Fruit fly (Drosophila melanogaster) whole organism, embryonic: Measurements from ENCODE around the gene CG46303.
A peak's percentile ranks its signal among the peaks of the same experiment; 100 is the strongest.

ENCODE experiments used
- Bteb2 ChIP-seq: fragments of 200-800 bp; sonication (Bioruptor generic); optimal IDR thresholded peaks from 2 replicates; lab custom pipeline; 2016; ENCODE audit warnings: missing biosample characterization, missing genetic modification characterization
- CG10267 ChIP-seq: fragments of 200-800 bp; sonication (Bioruptor generic); optimal IDR thresholded peaks from 2 replicates; lab custom pipeline; 2018; ENCODE audit warnings: missing biosample characterization, mild to moderate bottlenecking, missing genetic modification characterization, moderate library complexity
- CG10321 ChIP-seq: fragments of 200-800 bp; sonication (Bioruptor generic); IDR thresholded peaks from 2 replicates; pipeline ENCODE4 v1.3.6; 2022; ENCODE audit warnings: missing biosample characterization, missing genetic modification characterization
- CG11085 ChIP-seq: fragments of 200-800 bp; sonication (Bioruptor generic); IDR thresholded peaks from 2 replicates; pipeline ENCODE4 v1.3.6; 2022; ENCODE audit warnings: missing biosample characterization, missing genetic modification characterization
- CG11093 ChIP-seq: fragments of 200-800 bp; sonication (Bioruptor generic); IDR thresholded peaks from 3 replicates; pipeline ENCODE4 v1.3.6; 2022; ENCODE audit warnings: missing biosample characterization, missing genetic modification characterization
- CG12391 ChIP-seq: fragments of 200-800 bp; sonication (Bioruptor generic); optimal IDR thresholded peaks from 3 replicates; lab custom pipeline; 2018; ENCODE audit warnings: missing biosample characterization, mild to moderate bottlenecking, missing genetic modification characterization, moderate library complexity
- CG12659 ChIP-seq: fragments of 200-800 bp; sonication (Bioruptor generic); optimal IDR thresholded peaks from 3 replicates; lab custom pipeline; 2017; ENCODE audit warnings: mild to moderate bottlenecking, missing biosample characterization, missing genetic modification reagents, missing genetic modification characterization
- CG12744 ChIP-seq: fragments of 200-800 bp; sonication (Bioruptor generic); optimal IDR thresholded peaks from 2 replicates; lab custom pipeline; 2016; ENCODE audit warnings: missing biosample characterization, missing genetic modification characterization
- CG16779 ChIP-seq: fragments of 200-800 bp; sonication (Bioruptor generic); IDR thresholded peaks from 2 replicates; pipeline ENCODE4 v1.3.6; 2022; ENCODE audit warnings: missing biosample characterization, missing genetic modification characterization
- CG17385 ChIP-seq: fragments of 200-800 bp; sonication (Bioruptor generic); optimal IDR thresholded peaks from 3 replicates; lab custom pipeline; 2018; ENCODE audit warnings: missing biosample characterization, mild to moderate bottlenecking, missing genetic modification characterization
- CG18764 ChIP-seq: fragments of 200-800 bp; sonication (Bioruptor generic); optimal IDR thresholded peaks from 3 replicates; lab custom pipeline; 2016; ENCODE audit warnings: missing biosample characterization, missing genetic modification characterization
- CG2712 ChIP-seq: fragments of 200-800 bp; optimal IDR thresholded peaks from 3 replicates; lab custom pipeline; 2019; ENCODE audit warnings: missing biosample characterization, mild to moderate bottlenecking, missing genetic modification characterization, moderate library complexity
- CG31224 ChIP-seq: fragments of 200-800 bp; sonication (Bioruptor generic); IDR thresholded peaks from 2 replicates; pipeline ENCODE4 v1.3.6; 2022; ENCODE audit warnings: missing biosample characterization, missing genetic modification characterization
- CG31388 ChIP-seq: fragments of 200-800 bp; sonication (Bioruptor generic); optimal IDR thresholded peaks from 2 replicates; lab custom pipeline; 2016; ENCODE audit warnings: missing biosample characterization, missing genetic modification characterization
- CG34376 ChIP-seq: fragments of 200-800 bp; sonication (Bioruptor generic); optimal IDR thresholded peaks from 2 replicates; lab custom pipeline; 2018; ENCODE audit warnings: missing biosample characterization, mild to moderate bottlenecking, missing genetic modification characterization
- CG43689 ChIP-seq: fragments of 200-800 bp; sonication (Bioruptor generic); IDR thresholded peaks from 2 replicates; pipeline ENCODE4 v1.3.6; 2022; ENCODE audit warnings: missing biosample characterization, missing genetic modification characterization
- CG7357 ChIP-seq: fragments of 200-800 bp; sonication (Bioruptor generic); IDR thresholded peaks from 3 replicates; pipeline ENCODE4 v1.3.6; 2022; ENCODE audit warnings: missing biosample characterization, missing genetic modification characterization
- CG8359 ChIP-seq: fragments of 200-800 bp; sonication (Bioruptor generic); optimal IDR thresholded peaks from 2 replicates; lab custom pipeline; 2017; ENCODE audit warnings: missing biosample characterization, mild to moderate bottlenecking, missing genetic modification characterization, borderline replicate concordance
- CG9727 ChIP-seq: fragments of 200-800 bp; sonication (Bioruptor generic); optimal IDR thresholded peaks from 3 replicates; lab custom pipeline; 2017; ENCODE audit warnings: missing biosample characterization, mild to moderate bottlenecking, missing genetic modification characterization
- Dek ChIP-seq: fragments of 200-800 bp; sonication (Bioruptor generic); optimal IDR thresholded peaks from 3 replicates; lab custom pipeline; 2019; ENCODE audit warnings: missing biosample characterization, mild to moderate bottlenecking, missing genetic modification characterization, moderate library complexity
- Doc2 ChIP-seq: fragments of 200-800 bp; sonication (Bioruptor generic); IDR thresholded peaks from 2 replicates; pipeline ENCODE4 v1.3.6; 2022; ENCODE audit warnings: missing biosample characterization, missing genetic modification characterization
- Dp ChIP-seq: fragments of 200-800 bp; sonication (Bioruptor generic); optimal IDR thresholded peaks from 2 replicates; lab custom pipeline; 2018; ENCODE audit warnings: missing biosample characterization, mild to moderate bottlenecking, missing genetic modification characterization, moderate library complexity
- GATAe ChIP-seq: fragments of 200-800 bp; sonication (Bioruptor generic); conservative IDR thresholded peaks from 2 replicates; pipeline ENCODE4 v1.3.6; 2022; ENCODE audit warnings: missing biosample characterization, missing genetic modification characterization
- H15 ChIP-seq: fragments of 200-800 bp; sonication (Bioruptor generic); IDR thresholded peaks from 3 replicates; pipeline ENCODE4 v1.3.6; 2022; ENCODE audit warnings: missing biosample characterization, missing genetic modification characterization
- MESR4 ChIP-seq: fragments of 200-800 bp; sonication (Bioruptor generic); optimal IDR thresholded peaks from 2 replicates; lab custom pipeline; 2018; ENCODE audit warnings: missing biosample characterization, mild to moderate bottlenecking, missing genetic modification characterization, moderate library complexity
- Myb ChIP-seq: fragments of 200-800 bp; sonication (Bioruptor generic); optimal IDR thresholded peaks from 2 replicates; lab custom pipeline; 2016; ENCODE audit warnings: missing biosample characterization, missing genetic modification characterization
- Sry-δ ChIP-seq: fragments of 200-800 bp; sonication (Bioruptor generic); optimal IDR thresholded peaks from 2 replicates; lab custom pipeline; 2016; ENCODE audit warnings: missing biosample characterization, missing genetic modification characterization
- TFAM ChIP-seq: fragments of 200-800 bp; sonication (Bioruptor generic); optimal IDR thresholded peaks from 2 replicates; lab custom pipeline; 2017; ENCODE audit warnings: missing biosample characterization, missing genetic modification characterization, inconsistent platforms
- Trl ChIP-seq, 3 experiments: fragments of >200 bp in 2 of 3; fragments of 200-800 bp in 1 of 3; sonication (Bioruptor generic) in 1 of 3; optimal IDR thresholded peaks; 2 replicates in 1 of 3; 3 replicates in 2 of 3; lab custom pipeline; 2016 to 2017; ENCODE audit warnings: missing biosample characterization in 1 of 3, missing genetic modification characterization in 1 of 3
- Vsx1 ChIP-seq: fragments of 200-800 bp; sonication (Bioruptor generic); optimal IDR thresholded peaks from 2 replicates; lab custom pipeline; 2017; ENCODE audit warnings: missing biosample characterization, mild to moderate bottlenecking, missing genetic modification characterization, missing genetic modification reagents
- abd-A ChIP-seq: fragments of 200-800 bp; sonication (Bioruptor generic); optimal IDR thresholded peaks from 3 replicates; lab custom pipeline; 2019; ENCODE audit warnings: missing biosample characterization, mild to moderate bottlenecking, missing genetic modification characterization, moderate library complexity
- chif ChIP-seq, 2 experiments: fragments of 200-800 bp; sonication (Bioruptor generic); optimal IDR thresholded peaks; 3 replicates each; lab custom pipeline; 2016; ENCODE audit warnings: missing biosample characterization in 2 of 2, missing genetic modification characterization in 2 of 2
- chm ChIP-seq: fragments of 200-800 bp; sonication (Bioruptor generic); IDR thresholded peaks from 2 replicates; pipeline ENCODE4 v1.3.6; 2022; ENCODE audit warnings: missing biosample characterization, missing genetic modification characterization
- cwo ChIP-seq: fragments of 200-800 bp; sonication (Bioruptor generic); optimal IDR thresholded peaks from 3 replicates; lab custom pipeline; 2017; ENCODE audit warnings: missing biosample characterization, missing genetic modification characterization, mild to moderate bottlenecking, moderate library complexity, missing genetic modification reagents
- dmrt99B ChIP-seq: fragments of 200-800 bp; sonication (Bioruptor generic); optimal IDR thresholded peaks from 2 replicates; lab custom pipeline; 2018; ENCODE audit warnings: missing biosample characterization, mild to moderate bottlenecking, missing genetic modification characterization, moderate library complexity
- inv ChIP-seq: fragments of 200-800 bp; sonication (Bioruptor generic); IDR thresholded peaks from 2 replicates; pipeline ENCODE4 v1.3.6; 2022; ENCODE audit warnings: missing biosample characterization, missing genetic modification characterization; ENCODE audit not compliant: partially characterized antibody
- klu ChIP-seq: fragments of 200-800 bp; sonication (Bioruptor generic); IDR thresholded peaks from 2 replicates; pipeline ENCODE4 v1.3.6; 2022; ENCODE audit warnings: missing biosample characterization, missing genetic modification characterization
- kni ChIP-seq: fragments of 200-800 bp; sonication (Bioruptor generic); optimal IDR thresholded peaks from 3 replicates; lab custom pipeline; 2017; ENCODE audit warnings: mild to moderate bottlenecking, missing biosample characterization, missing genetic modification reagents, missing genetic modification characterization
- pzg ChIP-seq: fragments of 200-800 bp; sonication (Bioruptor generic); optimal IDR thresholded peaks from 3 replicates; lab custom pipeline; 2018; ENCODE audit warnings: missing biosample characterization, mild to moderate bottlenecking, missing genetic modification characterization, moderate library complexity
- ro ChIP-seq: fragments of 200-800 bp; sonication (Bioruptor generic); IDR thresholded peaks from 2 replicates; pipeline ENCODE4 v1.3.6; 2022; ENCODE audit warnings: missing biosample characterization, missing genetic modification characterization
- sim ChIP-seq: fragments of 200-800 bp; sonication (Bioruptor generic); IDR thresholded peaks from 2 replicates; pipeline ENCODE4 v1.3.6; 2022; ENCODE audit warnings: missing biosample characterization, missing genetic modification characterization
- sob ChIP-seq: fragments of 200-800 bp; sonication (Bioruptor generic); IDR thresholded peaks from 2 replicates; pipeline ENCODE4 v1.3.6; 2022; ENCODE audit warnings: missing biosample characterization, missing genetic modification characterization
- sqz ChIP-seq: fragments of 200-800 bp; sonication (Bioruptor generic); optimal IDR thresholded peaks from 3 replicates; lab custom pipeline; 2018; ENCODE audit warnings: missing biosample characterization, mild to moderate bottlenecking, missing genetic modification characterization
- twi ChIP-seq: fragments of 200-800 bp; optimal IDR thresholded peaks from 2 replicates; lab custom pipeline; 2019; ENCODE audit warnings: missing biosample characterization, mild to moderate bottlenecking, missing genetic modification characterization, moderate library complexity
- yki ChIP-seq: fragments of >200 bp; optimal IDR thresholded peaks from 3 replicates; lab custom pipeline; 2018

CG46303 gene

dm6 chr3R:5794267-5795089, 27.3 kb upstream of the CG46303 start, which contains the start of the genes PSMG1 and CG10979 (continued):
- TF ChIP-seq Dp (GFP tag; lab: Kevin White, UChicago) (peak; percentile 52), chm (GFP tag; lab: Robert Waterston, UW) (no peak), CG12391 (tag; lab: Kevin White, UChicago) (peak; percentile 27), pzg (GFP tag; lab: Kevin White, UChicago) (peak; percentile 37), cwo (no peak), Vsx1 (GFP tag; lab: Kevin White, UChicago) (no peak), H15 (GFP tag; lab: Robert Waterston, UW) (0 out of 3 replicates have a peak, but pooled peaks have one; percentile 29), Bteb2 (GFP tag; lab: Kevin White, UChicago) (no peak), CG9727 (GFP tag; lab: Kevin White, UChicago) (no peak), CG10267 (tag; lab: Kevin White, UChicago) (peak; percentile 57), GATAe (GFP tag; lab: Robert Waterston, UW) (no peak), CG11093 (0 out of 3 replicates have a peak, but pooled peaks have one; percentile 11), CG18764 (GFP tag; lab: Kevin White, UChicago) (no peak), MESR4 (GFP tag; lab: Kevin White, UChicago) (peak; percentile 59), sqz (GFP tag; lab: Kevin White, UChicago) (peak; percentile 89), CG12659 (GFP tag; lab: Kevin White, UChicago) (peak; percentile 57), CG17385 (GFP tag; lab: Kevin White, UChicago) (no peak), Sry-δ (GFP tag; lab: Kevin White, UChicago) (peak; percentile 4), Myb (GFP tag; lab: Kevin White, UChicago) (peak; percentile 62)

- TF ChIP-seq CG34376 (no peak), sob (no peak), chm (GFP tag; lab: Robert Waterston, UW) (no peak), CG8359 (GFP tag; lab: Kevin White, UChicago) (no peak), Dek (tag; lab: Kevin White, UChicago) (no peak), yki (lab: Kevin White, UChicago) (no peak)
Observed at dm6 chr3R:5797709-5798108, 24.1 kb upstream of the CG46303 start.

- no peak for TF ChIP-seq kni
- TF ChIP-seq CG11085 (GFP tag; lab: Robert Waterston, UW): no peak
- TF ChIP-seq Trl (optimal IDR thresholded peaks at IDR 0.05; lab: Kevin White, UChicago): peak in 1 of 2 experiments; percentile 27
- no peak for TF ChIP-seq Trl (GFP tag; optimal IDR thresholded peaks at IDR 0.05; lab: Kevin White, UChicago)
- TF ChIP-seq TFAM (GFP tag; lab: Kevin White, UChicago): no peak
- no peak for TF ChIP-seq klu (GFP tag; lab: Robert Waterston, UW)
- TF ChIP-seq CG7357 (GFP tag; lab: Robert Waterston, UW): no peak
- no peak for TF ChIP-seq CG31388 (GFP tag; lab: Kevin White, UChicago)
- TF ChIP-seq dmrt99B: no peak
- no peak for TF ChIP-seq twi
- TF ChIP-seq Doc2 (GFP tag; lab: Robert Waterston, UW): no peak
- no peak for TF ChIP-seq inv (GFP tag; lab: Robert Waterston, UW)
- no peak for TF ChIP-seq CG43689
- no peak for TF ChIP-seq chif (GFP tag; optimal IDR thresholded peaks at IDR 0.05; lab: Kevin White, UChicago)
- TF ChIP-seq sim (GFP tag; lab: Robert Waterston, UW): no peak
- TF ChIP-seq CG2712 (tag; lab: Kevin White, UChicago): no peak
- TF ChIP-seq CG31224 (GFP tag; lab: Robert Waterston, UW): peak; percentile 63; the same call in 1 of the 2 replicates
- peak; percentile 89 for TF ChIP-seq abd-A (tag; lab: Kevin White, UChicago)
- no peak for TF ChIP-seq CG16779 (GFP tag; lab: Robert Waterston, UW)
- no peak for TF ChIP-seq CG10321 (GFP tag; lab: Robert Waterston, UW)
- no peak for TF ChIP-seq ro
- TF ChIP-seq CG12744: no peak
Observed at dm6 chr3R:5801703-5802436, 19.9 kb upstream of the CG46303 start, which contains the start of gene CG11000. Gene CG11000 (plus strand): TSS chr3R:5802328.
